Fruit fly (Drosophila melanogaster) whole organism, embryonic: Measurements from ENCODE around the gene Kaz-m1.

Experiments used
- CG11456 ChIP-seq: fragments of 200-800 bp; sonication (Bioruptor generic); IDR thresholded peaks from 3 replicates; pipeline ENCODE4 v1.3.6; 2022; ENCODE audit warnings: missing biosample characterization, missing genetic modification characterization
- CG12659 ChIP-seq: fragments of 200-800 bp; sonication (Bioruptor generic); optimal IDR thresholded peaks from 3 replicates; lab custom pipeline; 2017; ENCODE audit warnings: mild to moderate bottlenecking, missing biosample characterization, missing genetic modification reagents, missing genetic modification characterization
- CG2202 ChIP-seq: fragments of 200-800 bp; sonication (Bioruptor generic); optimal IDR thresholded peaks from 2 replicates; lab custom pipeline; 2018; ENCODE audit warnings: missing biosample characterization, mild to moderate bottlenecking, missing genetic modification characterization
- CG3065 ChIP-seq: fragments of 200-800 bp; sonication (Bioruptor generic); optimal IDR thresholded peaks from 2 replicates; lab custom pipeline; 2016; ENCODE audit warnings: missing biosample characterization, missing genetic modification characterization
- CG4282 ChIP-seq: fragments of 200-800 bp; sonication (Bioruptor generic); optimal IDR thresholded peaks from 2 replicates; lab custom pipeline; 2016; ENCODE audit warnings: missing biosample characterization, missing genetic modification characterization
- CG9876 ChIP-seq: fragments of 200-800 bp; sonication (Bioruptor generic); optimal IDR thresholded peaks from 2 replicates; lab custom pipeline; 2016; ENCODE audit warnings: missing biosample characterization, missing genetic modification characterization
- Ets65A ChIP-seq: fragments of 200-800 bp; sonication (Bioruptor generic); peaks from one replicate; lab custom pipeline; 2016; ENCODE audit warnings: missing biosample characterization, missing genetic modification characterization
- HLH54F ChIP-seq: fragments of 200-800 bp; sonication (Bioruptor generic); optimal IDR thresholded peaks from 3 replicates; lab custom pipeline; 2016; ENCODE audit warnings: missing biosample characterization, missing genetic modification characterization
- btn ChIP-seq: fragments of 200-800 bp; sonication (Bioruptor generic); optimal IDR thresholded peaks from 2 replicates; lab custom pipeline; 2016; ENCODE audit warnings: missing biosample characterization, missing genetic modification characterization
- dm ChIP-seq: fragments of 200-800 bp; sonication (Bioruptor generic); optimal IDR thresholded peaks from 3 replicates; lab custom pipeline; 2016; ENCODE audit warnings: missing biosample characterization, missing genetic modification characterization
- jing ChIP-seq: fragments of 200-800 bp; sonication (Bioruptor generic); optimal IDR thresholded peaks from 2 replicates; lab custom pipeline; 2018; ENCODE audit warnings: missing biosample characterization, mild to moderate bottlenecking, missing genetic modification characterization
- mirr ChIP-seq: fragments of 200-800 bp; sonication (Bioruptor generic); optimal IDR thresholded peaks from 3 replicates; lab custom pipeline; 2018; ENCODE audit warnings: missing biosample characterization, mild to moderate bottlenecking, missing genetic modification characterization
- psq ChIP-seq: fragments of 200-800 bp; sonication (Bioruptor generic); optimal IDR thresholded peaks from 2 replicates; lab custom pipeline; 2017; ENCODE audit warnings: missing biosample characterization, missing genetic modification characterization

dm6 chr3R:26039793-26040335, 25.3 kb downstream of the Kaz-m1 start:
- no peak for TF ChIP-seq jing (GFP tag; lab: Kevin White, UChicago)
- TF ChIP-seq mirr: no peak
- no peak for TF ChIP-seq CG3065 (GFP tag; lab: Kevin White, UChicago)
- TF ChIP-seq psq (GFP tag; lab: Kevin White, UChicago): no peak
- no peak for TF ChIP-seq CG11456 (GFP tag; lab: Robert Waterston, UW)
- TF ChIP-seq HLH54F (GFP tag; lab: Kevin White, UChicago): no peak
- no peak for TF ChIP-seq btn
- no peak for TF ChIP-seq Ets65A (GFP tag; lab: Kevin White, UChicago)
- TF ChIP-seq dm (GFP tag; lab: Kevin White, UChicago): no peak
- TF ChIP-seq CG9876 (GFP tag; lab: Kevin White, UChicago): no peak
- no peak for TF ChIP-seq CG12659
- TF ChIP-seq CG2202 (tag; lab: Kevin White, UChicago): no peak
- TF ChIP-seq CG4282 (GFP tag; lab: Kevin White, UChicago): no peak
